Worm (Caenorhabditis elegans): ENCODE measurements around the gene cccp-1.

DNA sequence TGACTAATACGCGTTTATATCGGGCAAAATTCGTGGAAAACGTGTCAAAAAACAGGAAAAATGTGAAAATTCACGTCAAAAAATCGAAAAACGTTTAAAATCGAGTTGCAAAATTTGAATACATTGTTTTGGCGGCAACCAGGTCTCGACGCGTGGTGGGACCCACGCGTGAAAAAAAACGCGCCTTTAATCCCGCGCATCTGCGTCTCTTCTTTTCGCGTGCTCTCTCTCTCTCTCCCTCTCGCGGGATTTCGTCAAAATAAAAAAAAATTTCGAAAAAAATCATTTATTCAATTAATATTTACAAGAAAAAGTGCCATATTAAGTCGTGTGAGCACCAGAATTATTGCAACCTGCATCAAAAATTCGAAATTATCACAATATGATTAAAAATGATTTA is 19.4 kb upstream of the cccp-1 start, which contains the start of gene ani-1:
- no peak for TF ChIP-seq T22C8.4 (GFP tag; IDR thresholded peaks at IDR 0.05)
- no peak for TF ChIP-seq ztf-29 (GFP tag; IDR thresholded peaks at IDR 0.05)
- no peak for TF ChIP-seq ztf-23 (GFP tag; IDR thresholded peaks at IDR 0.05)
- TF ChIP-seq med-1 (GFP tag; optimal IDR thresholded peaks at IDR 0.05; ENCODE audit: insufficient read depth), result no peak
- no peak for TF ChIP-seq klf-2 (GFP tag; conservative IDR thresholded peaks at IDR 0.05)
- TF ChIP-seq flt-1 (GFP tag; IDR thresholded peaks at IDR 0.05), result no peak
- TF ChIP-seq ref-1 (GFP tag; conservative IDR thresholded peaks at IDR 0.05), result no peak
- TF ChIP-seq cog-1 (tag; optimal IDR thresholded peaks at IDR 0.05), result no peak

Measured in whole organism, midembryonic.